Worm (Caenorhabditis elegans) whole organism, L4 larva: ENCODE results near the gene lab-2.

Experiments
- aha-1 ChIP-seq: fragments of 150-350 bp; peaks from one replicate; lab custom pipeline; 2014; ENCODE audit warnings: missing biosample characterization, missing genetic modification characterization
- ceh-20 ChIP-seq: fragments of 200-800 bp; sonication (Bioruptor generic); IDR thresholded peaks from 2 replicates; pipeline ENCODE4 v1.3.6; 2022; ENCODE audit warnings: missing genetic modification reagents, missing genetic modification characterization, missing compliant biosample characterization
- ceh-82 ChIP-seq: sonication (generic microtip); optimal IDR thresholded peaks from 2 replicates; lab custom pipeline; 2017; ENCODE audit warnings: missing biosample characterization, missing genetic modification characterization
- lin-13 ChIP-seq: fragments of 150-350 bp; optimal IDR thresholded peaks from 2 replicates; lab custom pipeline; 2014; ENCODE audit warnings: missing biosample characterization, missing genetic modification reagents, missing genetic modification characterization
- nhr-237 ChIP-seq: sonication (generic microtip); optimal IDR thresholded peaks from 2 replicates; lab custom pipeline; 2017; ENCODE audit warnings: missing biosample characterization, missing genetic modification characterization
- nhr-77 ChIP-seq: fragments of 150-350 bp; optimal IDR thresholded peaks from 2 replicates; lab custom pipeline; 2014; ENCODE audit warnings: missing biosample characterization, missing genetic modification characterization
- tag-97 ChIP-seq: fragments of 200-800 bp; sonication (Bioruptor generic); IDR thresholded peaks from 2 replicates; pipeline ENCODE4 v1.3.6; 2022; ENCODE audit warnings: missing genetic modification characterization, missing compliant biosample characterization

ce11 chrIII:7353871-7354270 lies 24.5 kb upstream of the lab-2 start, which contains the start of gene F08F8.9:
- TF ChIP-seq aha-1 (tag; lab: Kevin White, UChicago) (peak; percentile 81), nhr-237 (tag; lab: Kevin White, UChicago) (no peak), lin-13 (no peak), ceh-20 (no peak), ceh-82 (no peak), tag-97 (GFP tag; lab: Robert Waterston, UW) (no peak), nhr-77 (tag; lab: Kevin White, UChicago) (no peak)
